Fruit fly (Drosophila melanogaster): ENCODE measurements around the gene CG32264.

The CG32264 gene

DNA sequence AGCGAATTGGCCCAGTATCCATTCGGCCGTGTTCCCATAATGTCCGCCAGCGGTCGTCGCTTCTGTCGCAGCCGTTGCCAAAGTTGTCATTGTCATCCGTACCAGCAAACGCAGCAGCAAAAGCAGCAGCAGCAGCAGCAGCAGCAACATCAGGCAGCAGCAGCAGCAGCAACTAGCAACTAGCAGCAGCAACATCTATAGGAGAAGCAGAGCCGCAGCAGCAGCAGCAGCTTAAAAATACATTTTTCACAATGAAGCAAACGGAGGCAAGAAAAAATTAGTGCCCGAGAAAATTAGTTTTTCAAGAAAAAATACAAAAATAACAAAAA lies 19.2 kb upstream of the CG32264 start:
- TF ChIP-seq CG17801 (GFP tag; optimal IDR thresholded peaks at IDR 0.05; ENCODE audit: partially characterized antibody) = no peak

DNA sequence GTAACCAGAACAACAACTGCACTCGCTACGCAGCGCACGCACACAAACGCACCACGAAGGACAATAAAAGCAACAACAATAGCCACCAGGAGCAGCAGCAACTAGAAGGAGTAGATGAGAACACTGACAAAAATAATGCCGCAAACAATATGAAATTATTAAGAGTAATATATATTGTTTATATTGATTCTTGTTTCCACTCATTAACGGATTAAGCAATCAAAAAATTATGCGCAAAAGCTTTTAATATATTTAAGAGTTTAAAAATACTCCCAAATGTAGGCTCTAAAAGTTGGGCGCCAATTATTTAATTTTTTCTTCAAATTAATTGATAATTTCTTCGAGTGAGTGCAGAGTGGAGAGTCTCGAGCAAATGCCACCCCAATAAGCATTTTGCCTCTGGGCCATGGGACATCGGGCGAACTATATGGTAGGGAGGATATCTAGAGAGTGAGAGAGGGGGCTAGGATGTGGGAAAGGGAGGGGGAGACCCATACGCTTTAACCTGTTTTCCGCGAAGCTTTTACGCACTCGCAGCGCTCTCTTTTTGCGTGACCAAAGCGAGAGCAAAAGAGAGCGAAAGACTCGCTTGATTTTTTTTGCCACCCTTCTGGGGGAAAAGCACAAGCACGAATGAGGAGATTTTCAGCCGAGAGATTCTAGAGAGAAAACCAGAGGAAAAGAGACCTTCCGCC lies 18.7 kb upstream of the CG32264 start, which contains the start of gene Rdh:
Gene Rdh (plus strand): TSS at position 660 of the 695 bp plus-strand sequence.
- TF ChIP-seq CG17801 (GFP tag; optimal IDR thresholded peaks at IDR 0.05; ENCODE audit: partially characterized antibody) = no peak

DNA sequence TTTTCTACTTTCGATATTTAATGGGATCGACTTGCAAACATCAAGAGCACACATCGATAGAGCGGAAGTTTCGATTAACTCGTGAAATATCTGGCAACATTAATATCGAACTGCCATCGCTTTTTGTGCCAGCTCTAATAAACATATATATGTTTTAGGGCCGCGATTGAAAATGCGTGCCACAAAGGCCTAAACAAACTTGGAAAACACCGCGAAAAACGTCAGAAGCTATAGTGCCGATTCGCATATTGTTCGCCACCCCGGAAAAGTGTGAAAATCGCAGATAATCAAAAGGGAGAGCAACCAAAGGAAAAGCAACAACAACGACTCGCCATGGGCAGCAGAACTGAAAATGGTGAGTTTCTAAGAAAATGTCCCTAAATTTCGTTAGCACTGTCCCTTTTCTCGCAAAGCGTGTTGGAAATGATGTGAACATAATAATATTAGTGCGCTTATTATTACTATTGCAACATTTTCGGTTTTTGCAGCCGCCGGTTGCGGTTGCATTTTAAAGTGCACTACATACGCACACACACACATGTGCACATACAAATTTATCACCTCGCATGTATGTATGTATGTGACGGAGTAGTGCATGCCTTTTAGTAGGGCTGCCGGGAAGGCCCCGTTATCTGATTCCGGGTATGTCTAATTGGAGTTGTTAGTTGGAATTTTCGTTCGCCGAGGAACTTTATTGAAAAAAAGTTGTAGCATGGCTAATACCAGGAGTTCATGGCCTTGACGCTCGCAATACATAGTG lies 12.5 kb upstream of the CG32264 start, which contains the start of gene enc:
Gene enc (plus strand): TSS at position 114 of the 760 bp plus-strand sequence.
- TF ChIP-seq CG17801 (GFP tag; optimal IDR thresholded peaks at IDR 0.05; ENCODE audit: partially characterized antibody) = peak; percentile 27

DNA sequence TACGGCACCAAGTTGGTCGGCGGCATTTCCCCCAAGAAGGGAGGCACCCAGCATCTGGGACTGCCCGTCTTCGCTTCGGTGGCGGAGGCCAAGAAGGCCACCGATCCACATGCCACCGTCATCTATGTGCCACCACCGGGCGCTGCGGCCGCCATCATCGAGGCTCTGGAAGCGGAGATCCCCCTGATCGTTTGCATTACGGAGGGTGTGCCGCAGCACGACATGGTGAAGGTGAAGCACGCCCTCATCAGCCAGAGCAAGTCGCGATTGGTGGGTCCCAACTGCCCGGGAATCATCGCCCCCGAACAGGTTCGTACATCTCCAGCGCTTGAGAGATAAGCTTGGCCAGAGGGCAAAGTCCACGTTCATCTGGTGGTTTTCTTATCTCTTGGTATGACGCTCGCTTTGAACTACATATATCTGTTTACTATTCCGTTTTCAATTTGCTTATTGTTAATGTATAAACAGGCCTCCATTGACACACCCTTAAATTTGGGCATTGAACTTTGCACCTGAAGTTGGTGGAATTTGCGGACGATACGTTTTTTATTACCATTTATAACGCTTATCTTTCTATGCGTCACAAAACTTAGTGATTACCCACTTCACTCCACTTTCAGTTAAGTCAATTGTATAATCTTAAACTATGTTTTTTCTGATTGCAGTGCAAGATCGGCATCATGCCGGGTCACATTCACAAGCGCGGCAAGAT lies 10.7 kb upstream of the CG32264 start:
- TF ChIP-seq CG17801 (GFP tag; optimal IDR thresholded peaks at IDR 0.05; ENCODE audit: partially characterized antibody) = no peak

DNA sequence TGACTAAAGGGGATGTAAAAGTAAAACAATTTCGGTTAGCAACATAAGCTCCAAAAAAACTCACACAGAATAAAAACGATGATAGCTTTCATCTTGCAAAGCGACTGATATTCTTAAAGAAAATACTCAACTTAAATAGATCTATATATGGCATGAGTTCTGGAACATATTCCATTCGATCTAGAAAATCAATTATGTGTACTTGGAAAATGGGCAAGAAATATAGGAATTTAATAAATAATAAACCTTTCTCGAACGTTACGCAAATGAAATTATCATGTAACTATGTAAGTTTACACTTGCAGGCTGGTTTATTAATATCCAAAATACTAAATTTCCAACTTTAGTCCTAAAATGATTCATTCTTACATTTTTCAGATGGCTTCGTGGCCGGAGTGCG lies 10.0 kb upstream of the CG32264 start, which contains the start of gene Acp63F:
Gene Acp63F (minus strand): TSS at position 101 of the 400 bp plus-strand sequence.
- no peak for TF ChIP-seq CG17801 (GFP tag; optimal IDR thresholded peaks at IDR 0.05; ENCODE audit: partially characterized antibody)

DNA sequence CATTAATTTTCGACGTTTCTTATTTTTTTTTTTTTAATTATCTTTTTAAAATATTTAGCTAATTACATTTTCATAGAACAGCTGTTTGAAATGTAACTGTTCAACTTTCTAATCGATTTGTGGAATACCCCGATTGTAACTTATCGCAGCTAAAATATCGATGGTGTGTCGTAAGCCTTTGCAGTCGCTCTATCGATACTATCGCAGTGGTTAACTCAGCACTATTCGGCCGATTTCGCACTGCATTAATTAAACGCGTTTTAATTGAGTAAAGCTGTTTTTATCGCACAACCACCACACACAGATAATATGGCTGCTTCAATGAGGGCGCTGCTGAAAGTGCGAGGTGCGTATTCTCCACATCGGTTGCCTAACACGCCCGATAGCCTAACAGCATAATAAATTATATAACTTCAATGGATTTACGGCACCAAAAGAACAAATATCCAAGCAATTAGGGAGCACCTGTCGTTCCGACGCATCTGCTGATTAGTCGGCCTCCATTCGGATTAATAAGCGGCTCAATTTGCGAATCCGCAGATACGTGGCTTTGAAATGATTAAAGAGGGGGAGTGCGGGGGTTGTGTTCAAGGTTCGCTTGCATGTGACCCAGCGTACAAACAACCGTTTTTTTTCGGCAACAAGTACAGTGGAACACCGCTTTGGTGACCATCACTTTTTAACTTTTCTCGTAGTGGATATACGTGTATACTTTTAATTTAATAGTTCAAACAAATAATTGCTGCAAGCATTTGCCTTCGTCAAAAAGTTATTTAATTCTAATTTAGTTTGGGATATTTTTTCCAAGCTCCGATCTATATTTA lies 8.0 kb upstream of the CG32264 start, which contains the start of gene Scsalpha1:
Gene Scsalpha1 (plus strand): TSS at position 202 of the 824 bp plus-strand sequence.
- peak; percentile 49 for TF ChIP-seq CG17801 (GFP tag; optimal IDR thresholded peaks at IDR 0.05; ENCODE audit: partially characterized antibody)

DNA sequence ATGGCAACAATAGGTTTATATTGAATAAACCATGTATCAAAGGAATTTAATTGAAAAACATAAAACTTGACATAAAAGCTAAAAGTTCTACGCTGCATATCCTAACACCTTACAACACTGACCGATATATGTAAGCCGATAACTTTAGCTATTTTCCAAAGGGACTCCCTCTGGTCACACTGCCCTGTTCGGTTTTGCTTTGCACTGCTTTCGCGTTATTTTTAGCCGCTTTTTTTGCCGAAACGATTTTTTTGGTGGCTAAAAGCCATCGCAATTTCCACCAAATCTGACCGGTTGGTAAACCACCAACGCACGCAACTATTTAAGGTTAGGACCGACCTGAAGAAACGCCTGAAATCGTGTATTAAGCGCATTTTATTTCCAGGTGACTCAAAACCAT lies 4.8 kb upstream of the CG32264 start, which contains the start of the genes CG32263 and PIG-B:
Gene CG32263 (minus strand): TSS at position 26 of the 400 bp plus-strand sequence.
Gene PIG-B (plus strand): TSS at position 175 of the 400 bp plus-strand sequence.
- no peak for TF ChIP-seq CG17801 (GFP tag; optimal IDR thresholded peaks at IDR 0.05; ENCODE audit: partially characterized antibody)

DNA sequence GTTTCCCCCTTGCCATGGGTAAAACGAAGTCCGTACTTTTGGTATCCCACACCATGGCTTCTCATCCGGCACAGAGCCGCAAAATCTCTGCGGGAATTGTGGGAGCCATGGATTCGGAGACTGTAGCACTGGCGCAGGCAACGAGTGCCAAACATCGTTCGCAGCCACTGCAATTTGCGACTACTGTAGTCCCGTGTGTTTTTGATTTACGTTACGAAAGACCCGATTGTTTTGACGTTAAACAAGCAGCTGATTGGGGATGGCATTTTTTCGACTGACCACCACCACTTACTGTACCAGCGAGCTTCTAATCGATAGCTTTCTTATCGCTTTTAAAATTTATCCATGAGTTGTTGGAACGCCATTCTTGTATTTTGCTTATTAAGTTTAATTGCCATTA lies 3.7 kb upstream of the CG32264 start, which contains the start of gene CG32262:
Gene CG32262 (minus strand): TSS at position 254 of the 400 bp plus-strand sequence.
- TF ChIP-seq CG17801 (GFP tag; optimal IDR thresholded peaks at IDR 0.05; ENCODE audit: partially characterized antibody) = no peak

DNA sequence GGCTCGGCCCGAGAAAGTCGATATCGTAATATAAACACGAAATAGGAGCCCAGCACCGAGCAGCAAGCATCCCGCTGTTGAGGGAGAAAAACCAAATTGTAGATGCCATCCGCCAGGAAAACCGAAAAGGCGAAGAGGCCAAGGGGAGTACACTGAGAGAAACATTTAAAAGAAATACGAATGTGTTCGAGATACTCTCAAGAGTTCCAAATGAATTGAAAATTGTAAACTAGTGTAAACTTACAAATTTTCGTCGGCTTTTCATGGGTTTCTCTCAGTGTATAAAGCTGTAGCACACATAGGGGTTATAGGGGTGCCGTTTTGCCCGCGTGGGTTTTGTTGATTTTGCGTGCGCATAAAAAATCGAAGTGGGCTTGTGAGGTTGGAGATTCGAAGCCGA lies 3.6 kb downstream of the CG32264 start:
- no peak for TF ChIP-seq CG17801 (GFP tag; optimal IDR thresholded peaks at IDR 0.05; ENCODE audit: partially characterized antibody)

DNA sequence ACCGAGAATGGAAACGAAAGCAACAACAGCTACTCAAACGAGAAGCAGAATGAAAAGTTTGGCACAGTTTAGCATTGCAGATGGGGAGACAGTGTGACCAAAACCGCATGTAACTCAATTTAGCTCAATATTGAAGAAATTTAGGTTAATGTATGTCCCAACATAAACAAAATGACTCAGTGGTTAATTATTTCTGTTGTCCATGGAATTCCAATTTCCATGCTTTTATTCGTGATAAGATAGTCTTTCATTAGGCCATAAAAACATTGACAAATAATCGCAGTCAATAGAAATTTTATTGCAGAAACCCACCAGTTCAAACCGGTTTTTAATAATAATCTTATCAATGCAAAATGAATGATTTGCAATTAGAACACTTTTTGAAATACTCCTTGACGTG lies 4.4 kb downstream of the CG32264 start:
- TF ChIP-seq CG17801 (GFP tag; optimal IDR thresholded peaks at IDR 0.05; ENCODE audit: partially characterized antibody) = no peak

DNA sequence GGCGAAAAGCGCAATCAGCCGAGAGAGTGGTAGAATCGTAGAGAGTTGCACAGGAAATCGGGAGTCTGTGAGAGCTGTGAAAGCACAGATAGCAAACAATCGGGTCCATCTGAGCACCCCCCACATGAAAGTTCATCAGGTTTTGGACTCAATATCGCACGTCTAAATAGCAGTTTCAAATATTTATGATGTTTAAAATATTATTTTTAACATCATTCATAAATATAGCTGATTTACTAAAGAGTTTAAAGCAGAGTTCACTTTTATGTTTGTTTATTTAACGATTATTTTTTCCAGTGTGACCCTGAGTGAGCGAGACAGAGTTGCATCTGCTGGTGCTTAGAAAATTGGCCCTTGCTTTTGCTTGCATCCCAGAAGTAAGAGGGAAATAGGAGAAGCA lies 4.9 kb downstream of the CG32264 start:
- no peak for TF ChIP-seq CG17801 (GFP tag; optimal IDR thresholded peaks at IDR 0.05; ENCODE audit: partially characterized antibody)

DNA sequence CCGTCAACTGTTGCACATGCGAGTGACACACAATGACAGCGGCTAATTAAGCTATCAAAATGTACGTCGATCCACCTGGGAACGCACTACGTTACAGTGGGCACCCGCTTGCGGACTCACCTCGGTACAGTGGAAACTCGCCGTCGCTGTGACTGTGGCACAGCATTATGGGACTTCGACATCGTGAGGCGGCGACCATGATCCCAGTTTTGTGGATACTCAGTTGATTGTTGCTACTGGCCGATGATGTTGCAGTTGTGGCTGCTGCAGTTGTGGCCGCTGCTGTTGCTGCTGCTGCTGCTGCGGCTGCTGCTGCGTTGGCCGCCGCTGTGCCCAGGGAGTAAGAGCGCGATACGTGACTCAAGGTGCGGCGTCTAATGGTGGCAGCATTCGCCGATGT lies 6.5 kb downstream of the CG32264 start:
- no peak for TF ChIP-seq CG17801 (GFP tag; optimal IDR thresholded peaks at IDR 0.05; ENCODE audit: partially characterized antibody)

DNA sequence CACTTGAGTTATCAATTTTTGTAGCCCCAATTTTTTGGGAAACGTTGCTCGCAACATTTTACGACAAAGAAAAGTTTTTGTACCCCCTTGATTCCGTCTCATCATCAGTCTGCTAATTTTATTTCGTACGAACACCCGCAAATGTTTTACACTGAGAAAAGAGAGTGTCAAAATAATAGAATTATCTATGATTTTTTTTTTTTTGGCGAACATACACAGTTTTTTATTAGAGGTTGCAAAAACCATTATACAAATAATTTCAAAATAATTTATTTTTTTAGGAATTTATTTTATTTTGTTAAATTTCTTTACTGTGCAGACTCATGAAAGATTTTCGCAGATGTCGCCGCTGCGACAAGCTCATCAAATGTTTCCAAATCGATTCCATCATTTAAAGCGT lies 7.8 kb downstream of the CG32264 start:
- no peak for TF ChIP-seq CG17801 (GFP tag; optimal IDR thresholded peaks at IDR 0.05; ENCODE audit: partially characterized antibody)

DNA sequence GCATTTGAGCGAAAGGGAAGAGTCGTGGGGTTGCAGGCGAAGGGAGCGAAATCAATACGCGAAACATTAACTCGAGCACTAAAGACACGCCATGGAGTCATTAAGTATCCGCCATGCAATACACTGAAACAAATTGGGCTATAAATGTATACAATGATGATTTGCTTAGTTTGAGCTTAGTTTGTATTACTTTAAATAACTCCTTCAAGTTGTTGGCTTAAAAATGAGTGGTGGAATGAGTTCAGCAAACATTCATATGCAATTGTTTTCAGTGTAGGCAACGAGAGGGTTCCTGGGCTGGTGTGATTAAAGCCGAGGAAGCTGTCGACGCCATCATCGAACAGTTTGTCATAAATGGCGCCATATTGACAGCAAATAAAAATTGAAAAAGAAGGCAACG lies 8.6 kb downstream of the CG32264 start:
- no peak for TF ChIP-seq CG17801 (GFP tag; optimal IDR thresholded peaks at IDR 0.05; ENCODE audit: partially characterized antibody)

Measured in ovary, adult (tissue).